Fruit fly (Drosophila melanogaster): ENCODE results near the gene spn-A.

DNA sequence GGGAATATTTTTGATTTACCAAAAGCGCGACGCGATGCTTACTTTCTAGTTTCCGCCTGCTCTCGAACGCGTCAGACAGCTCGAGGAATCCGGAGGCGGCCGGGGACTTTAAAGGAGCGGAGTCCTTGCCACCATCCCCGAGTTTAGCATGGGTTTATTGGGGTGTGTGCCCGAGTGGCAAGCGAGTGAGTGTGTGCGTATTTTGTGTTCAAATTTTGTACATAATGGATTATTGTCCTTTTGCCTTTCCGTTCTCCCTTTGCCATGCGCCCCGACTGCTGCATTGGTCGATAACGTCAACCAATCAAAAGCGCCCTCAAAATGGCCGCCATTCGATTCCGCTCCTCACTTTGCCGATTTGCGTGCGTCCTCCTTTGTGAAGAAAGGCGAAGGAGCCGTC is 25.8 kb downstream of the spn-A start:
- no peak for TF ChIP-seq usp (GFP tag; optimal IDR thresholded peaks at IDR 0.05)
- TF ChIP-seq pan (optimal IDR thresholded peaks at IDR 0.05) = no peak

Data from whole organism.